Worm (Caenorhabditis elegans) whole organism, midembryonic: ENCODE data around the gene C53D6.10.

ENCODE experiments used
- T22C8.4 ChIP-seq: fragments of 200-800 bp; sonication (Bioruptor generic); IDR thresholded peaks from 2 replicates; pipeline ENCODE4 v1.3.6; 2022; ENCODE audit warnings: missing genetic modification characterization, missing compliant biosample characterization
- cog-1 ChIP-seq: sonication (generic microtip); optimal IDR thresholded peaks from 2 replicates; lab custom pipeline; 2016; ENCODE audit warnings: missing genetic modification characterization, missing compliant biosample characterization
- flt-1 ChIP-seq: fragments of 200-800 bp; sonication (Bioruptor generic); IDR thresholded peaks from 2 replicates; pipeline ENCODE4 v1.3.6; 2022; ENCODE audit warnings: missing genetic modification characterization, missing compliant biosample characterization
- klf-2 ChIP-seq: fragments of 200-800 bp; sonication (Bioruptor generic); conservative IDR thresholded peaks from 2 replicates; pipeline ENCODE4 v1.3.6; 2022; ENCODE audit warnings: missing genetic modification reagents, missing genetic modification characterization, missing compliant biosample characterization
- med-1 ChIP-seq: sonication (generic microtip); optimal IDR thresholded peaks from 2 replicates; lab custom pipeline; 2017; ENCODE audit warnings: missing genetic modification characterization, mild to moderate bottlenecking, missing compliant biosample characterization, antibody characterized with exemption, missing genetic modification reagents; ENCODE audit not compliant: insufficient read depth
- ref-1 ChIP-seq: fragments of 200-800 bp; sonication (Bioruptor generic); conservative IDR thresholded peaks from 2 replicates; pipeline ENCODE4 v1.3.6; 2022; ENCODE audit warnings: missing genetic modification reagents, missing genetic modification characterization, missing compliant biosample characterization
- tab-1 ChIP-seq: fragments of 200-800 bp; sonication (Bioruptor generic); IDR thresholded peaks from 2 replicates; pipeline ENCODE4 v1.3.6; 2022; ENCODE audit warnings: missing genetic modification characterization, missing compliant biosample characterization
- ztf-23 ChIP-seq: fragments of 200-800 bp; sonication (Bioruptor generic); IDR thresholded peaks from 2 replicates; pipeline ENCODE4 v1.3.6; 2022; ENCODE audit warnings: missing genetic modification reagents, missing genetic modification characterization, missing compliant biosample characterization
- ztf-29 ChIP-seq: fragments of 200-800 bp; sonication (Bioruptor generic); IDR thresholded peaks from 2 replicates; pipeline ENCODE4 v1.3.6; 2022; ENCODE audit warnings: missing genetic modification reagents, missing genetic modification characterization, missing compliant biosample characterization

The C53D6.10 gene

ce11 chrIV:9034340-9034739 is at the start of gene C53D6.10:
TSS of gene C53D6.10 (minus strand) at chrIV:9034440.
- TF ChIP-seq T22C8.4 (no peak), ztf-23 (GFP tag; lab: Robert Waterston, UW) (no peak), klf-2 (GFP tag; lab: Robert Waterston, UW) (no peak), cog-1 (tag; lab: Kevin White, UChicago) (no peak), flt-1 (GFP tag; lab: Robert Waterston, UW) (no peak), ztf-29 (no peak), ref-1 (GFP tag; lab: Robert Waterston, UW) (no peak), tab-1 (no peak), med-1 (GFP tag; lab: Kevin White, UChicago) (no peak)

DNA sequence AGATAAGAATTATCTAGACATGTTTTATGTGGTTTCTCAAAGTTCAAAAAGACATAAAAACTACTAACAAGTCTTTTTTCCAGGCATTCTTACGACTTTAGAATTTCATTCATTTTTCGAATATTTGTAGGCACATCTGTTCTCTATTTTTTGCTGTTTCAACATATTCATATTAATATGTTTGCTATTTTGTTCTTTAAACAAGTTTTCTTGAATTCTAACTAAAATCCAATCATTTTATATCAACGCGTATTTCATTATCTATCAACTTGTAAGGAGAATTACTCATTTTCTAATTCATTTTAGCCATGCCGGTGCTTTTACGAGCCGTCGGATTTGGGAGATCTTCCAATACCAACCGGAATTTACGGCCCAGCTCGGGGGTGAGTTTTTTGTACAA is 47.8 kb upstream of the C53D6.10 start, which contains the start of gene twk-8:
Gene twk-8, plus strand, starts transcription at position 301 of the 400 bp plus-strand sequence.
- TF ChIP-seq tab-1 (no peak), klf-2 (GFP tag; lab: Robert Waterston, UW) (no peak), T22C8.4 (no peak), flt-1 (GFP tag; lab: Robert Waterston, UW) (no peak), ztf-29 (no peak), ref-1 (GFP tag; lab: Robert Waterston, UW) (no peak), cog-1 (tag; lab: Kevin White, UChicago) (no peak), med-1 (GFP tag; lab: Kevin White, UChicago) (no peak), ztf-23 (GFP tag; lab: Robert Waterston, UW) (no peak)

- no peak for TF ChIP-seq med-1 (GFP tag; lab: Kevin White, UChicago)
- TF ChIP-seq ztf-23 (GFP tag; lab: Robert Waterston, UW), result no peak
- no peak for TF ChIP-seq flt-1 (GFP tag; lab: Robert Waterston, UW)
- no peak for TF ChIP-seq cog-1 (tag; lab: Kevin White, UChicago)
- TF ChIP-seq ref-1 (GFP tag; lab: Robert Waterston, UW), result no peak
Measured at ce11 chrIV:9080201-9080600, 46.0 kb upstream of the C53D6.10 start.

DNA sequence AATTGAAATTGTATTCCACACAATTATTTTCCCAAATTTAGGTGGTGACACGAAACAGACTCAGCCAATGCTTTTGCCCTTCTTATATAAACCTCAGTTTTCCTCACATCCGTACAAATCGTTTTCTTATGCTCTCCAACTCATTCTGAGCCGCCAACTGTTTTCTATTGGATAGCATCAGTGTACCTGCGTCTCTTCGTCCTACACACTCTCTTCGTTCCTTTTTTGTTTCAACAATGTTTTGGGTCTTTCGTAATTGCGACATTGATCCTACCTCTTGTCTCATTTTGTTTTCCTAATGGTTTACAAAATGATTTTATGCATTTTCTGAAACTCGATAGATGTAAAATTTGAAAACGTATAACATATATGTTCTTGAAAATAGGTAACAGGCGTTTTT is 45.1 kb upstream of the C53D6.10 start:
- TF ChIP-seq tab-1 (no peak), T22C8.4 (no peak), cog-1 (tag; lab: Kevin White, UChicago) (no peak), flt-1 (GFP tag; lab: Robert Waterston, UW) (no peak), ref-1 (GFP tag; lab: Robert Waterston, UW) (no peak)

DNA sequence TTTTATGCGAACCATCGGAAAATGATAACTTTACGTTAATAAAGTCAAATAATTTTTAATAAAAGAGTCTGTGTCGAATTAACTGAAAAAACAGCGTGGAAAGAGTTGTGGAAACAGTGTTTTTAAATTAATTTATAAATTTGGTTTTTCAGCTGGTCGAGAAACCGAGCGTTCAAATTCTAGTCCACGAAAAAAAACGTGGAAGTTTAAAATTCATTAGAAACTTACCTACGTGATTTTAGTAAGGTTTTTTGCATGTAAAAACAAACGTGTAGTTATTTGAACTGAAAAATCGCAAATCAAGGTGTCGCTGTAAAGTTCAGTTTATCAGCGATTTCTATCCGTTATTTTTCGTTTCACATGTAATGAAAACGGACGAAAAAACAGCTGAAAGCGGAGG is 44.2 kb upstream of the C53D6.10 start, which contains the start of gene mans-4:
Gene mans-4, minus strand, starts transcription at position 101 of the 400 bp plus-strand sequence.
- TF ChIP-seq ref-1 (GFP tag; lab: Robert Waterston, UW) (no peak), ztf-23 (GFP tag; lab: Robert Waterston, UW) (no peak), klf-2 (GFP tag; lab: Robert Waterston, UW) (no peak), ztf-29 (no peak), T22C8.4 (no peak), flt-1 (GFP tag; lab: Robert Waterston, UW) (no peak), tab-1 (no peak), cog-1 (tag; lab: Kevin White, UChicago) (no peak), med-1 (GFP tag; lab: Kevin White, UChicago) (no peak)

DNA sequence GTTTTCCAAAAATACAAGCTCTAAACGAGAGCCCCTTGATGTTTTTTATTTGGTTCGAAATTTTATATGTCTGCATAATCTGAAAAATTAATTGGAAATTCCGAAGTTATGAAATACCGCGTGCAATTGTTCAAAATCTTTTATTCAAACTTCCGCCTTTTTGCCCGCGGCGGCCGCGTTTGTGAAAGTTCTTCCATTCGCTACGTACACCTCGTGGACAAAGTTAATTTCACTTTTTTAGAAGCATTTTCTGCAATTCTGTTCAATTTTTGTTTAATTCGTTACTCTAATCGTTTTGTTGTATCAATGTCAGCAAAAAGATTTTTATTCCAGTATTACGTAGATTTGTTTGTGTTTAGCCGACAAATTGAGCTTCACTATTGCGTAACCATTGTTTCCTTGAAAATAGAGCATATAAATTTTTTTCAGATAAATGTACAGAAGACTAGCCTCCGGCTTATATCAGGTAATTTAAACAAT is 40.0 kb upstream of the C53D6.10 start, which contains the start of gene mppb-1:
Gene mppb-1, plus strand, starts transcription at position 430 of the 480 bp plus-strand sequence.
- TF ChIP-seq ztf-23 (GFP tag; lab: Robert Waterston, UW) (peak; percentile 80), ref-1 (GFP tag; lab: Robert Waterston, UW) (0 out of 2 replicates have a peak, but pooled peaks have one; percentile 30), cog-1 (tag; lab: Kevin White, UChicago) (peak; percentile 23), tab-1 (no peak), flt-1 (GFP tag; lab: Robert Waterston, UW) (no peak)

- TF ChIP-seq ztf-29, result no peak
- TF ChIP-seq tab-1, result no peak
- no peak for TF ChIP-seq ref-1 (GFP tag; lab: Robert Waterston, UW)
- TF ChIP-seq cog-1 (tag; lab: Kevin White, UChicago), result no peak
- TF ChIP-seq med-1 (GFP tag; lab: Kevin White, UChicago), result no peak
- no peak for TF ChIP-seq T22C8.4
- TF ChIP-seq flt-1 (GFP tag; lab: Robert Waterston, UW), result no peak
- TF ChIP-seq ztf-23 (GFP tag; lab: Robert Waterston, UW), result no peak
- TF ChIP-seq klf-2 (GFP tag; lab: Robert Waterston, UW), result no peak
Measured at ce11 chrIV:9070188-9070587, 35.9 kb upstream of the C53D6.10 start.

DNA sequence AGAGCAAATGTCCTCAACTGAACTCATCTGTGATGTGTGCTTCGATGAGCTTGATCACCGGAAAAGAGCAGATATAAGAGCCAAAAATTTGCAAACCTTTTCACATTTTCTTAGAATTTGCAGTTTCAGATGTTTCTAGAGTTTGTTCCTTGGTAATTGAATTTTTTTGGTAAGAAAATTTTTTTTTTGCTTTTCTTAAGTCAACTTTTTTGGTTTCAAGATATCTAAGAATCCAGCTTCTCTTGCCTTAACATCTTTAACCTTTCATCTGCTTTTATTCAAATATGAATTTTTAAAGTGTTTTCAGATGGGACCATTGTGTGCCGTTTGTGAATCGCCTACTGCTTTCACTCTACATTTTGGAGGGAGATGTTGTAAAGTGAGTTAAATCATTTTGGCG is 35.5 kb upstream of the C53D6.10 start, which contains the start of gene nhr-11:
Gene nhr-11, plus strand, starts transcription at position 301 of the 400 bp plus-strand sequence.
- TF ChIP-seq T22C8.4 (no peak), ztf-29 (no peak), ztf-23 (GFP tag; lab: Robert Waterston, UW) (no peak), ref-1 (GFP tag; lab: Robert Waterston, UW) (no peak), tab-1 (no peak), klf-2 (GFP tag; lab: Robert Waterston, UW) (no peak), flt-1 (GFP tag; lab: Robert Waterston, UW) (no peak), cog-1 (tag; lab: Kevin White, UChicago) (no peak), med-1 (GFP tag; lab: Kevin White, UChicago) (no peak)

DNA sequence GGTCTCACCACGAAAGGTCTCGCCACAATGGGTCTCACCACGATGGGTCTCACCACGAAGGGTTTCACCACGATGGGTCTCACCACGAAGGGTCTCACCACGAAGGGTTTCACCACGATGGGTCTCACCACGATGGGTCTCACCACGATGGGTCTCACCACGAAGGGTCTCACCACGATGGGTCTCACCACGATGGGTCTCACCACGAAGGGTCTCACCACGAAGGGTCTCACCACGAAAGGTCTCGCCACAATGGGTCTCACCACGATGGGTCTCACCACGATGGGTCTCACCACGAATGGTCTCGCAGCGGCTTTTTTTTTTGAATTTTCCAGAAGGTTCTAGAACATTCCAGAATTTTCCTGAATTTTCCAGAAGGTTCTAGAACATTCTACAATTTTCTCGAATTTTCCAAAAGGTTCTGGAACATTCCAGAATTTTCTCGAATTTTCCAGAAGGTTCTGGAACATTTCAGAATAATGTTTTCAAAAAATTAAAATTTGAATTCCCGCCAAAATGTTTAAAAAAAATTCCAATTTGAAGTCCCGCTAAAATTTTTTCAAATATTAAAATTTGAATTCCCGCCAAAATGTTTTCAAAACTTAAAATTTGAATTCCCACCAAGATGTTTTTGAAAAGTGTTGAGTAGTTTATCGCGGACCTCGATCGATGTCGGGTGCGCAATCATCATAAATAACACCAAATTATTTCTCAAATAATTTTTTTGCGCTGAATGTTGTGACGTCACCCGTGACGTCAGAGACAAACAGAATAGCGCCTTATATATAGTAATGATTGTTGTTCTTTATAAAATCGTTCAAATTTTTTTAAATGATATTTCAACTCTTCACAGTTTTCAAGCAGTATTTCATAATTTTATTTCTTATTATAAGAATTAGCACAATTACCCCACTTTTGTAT is 33.3 kb upstream of the C53D6.10 start:
- peak; percentile 34; the same call in 1 of the 2 replicates for TF ChIP-seq flt-1 (GFP tag; lab: Robert Waterston, UW)
